Fruit fly (Drosophila melanogaster) whole organism, embryonic: ENCODE data around the gene wit.

Experiments used
- Ada2b ChIP-seq: fragments of 200-800 bp; sonication (Bioruptor generic); IDR thresholded peaks from 2 replicates; pipeline ENCODE4 v1.3.6; 2022; ENCODE audit warnings: missing biosample characterization, missing genetic modification characterization
- Asciz ChIP-seq: fragments of 200-800 bp; sonication (Bioruptor generic); optimal IDR thresholded peaks from 2 replicates; lab custom pipeline; 2017; ENCODE audit warnings: missing biosample characterization, mild to moderate bottlenecking, missing genetic modification characterization, missing genetic modification reagents
- Bteb2 ChIP-seq: fragments of 200-800 bp; sonication (Bioruptor generic); optimal IDR thresholded peaks from 2 replicates; lab custom pipeline; 2016; ENCODE audit warnings: missing biosample characterization, missing genetic modification characterization
- C15 ChIP-seq: fragments of 200-800 bp; sonication (Bioruptor generic); IDR thresholded peaks from 3 replicates; pipeline ENCODE4 v1.3.6; 2022; ENCODE audit warnings: missing biosample characterization, missing genetic modification characterization
- CG1024 ChIP-seq: fragments of 200-800 bp; sonication (Bioruptor generic); IDR thresholded peaks from 2 replicates; pipeline ENCODE4 v1.3.6; 2022; ENCODE audit warnings: missing biosample characterization, missing genetic modification characterization
- CG10321 ChIP-seq: fragments of 200-800 bp; sonication (Bioruptor generic); IDR thresholded peaks from 2 replicates; pipeline ENCODE4 v1.3.6; 2022; ENCODE audit warnings: missing biosample characterization, missing genetic modification characterization
- CG10431 ChIP-seq: fragments of 200-800 bp; sonication (Bioruptor generic); optimal IDR thresholded peaks from 3 replicates; lab custom pipeline; 2018; ENCODE audit warnings: missing biosample characterization, mild to moderate bottlenecking, missing genetic modification characterization
- CG11504 ChIP-seq: fragments of 200-800 bp; sonication (Bioruptor generic); optimal IDR thresholded peaks from 3 replicates; lab custom pipeline; 2019; ENCODE audit warnings: missing biosample characterization, mild to moderate bottlenecking, missing genetic modification characterization, moderate library complexity
- CG11696 ChIP-seq: fragments of 200-800 bp; sonication (Bioruptor generic); IDR thresholded peaks from 2 replicates; pipeline ENCODE4 v1.3.6; 2022; ENCODE audit warnings: missing biosample characterization, missing genetic modification characterization
- CG12071 ChIP-seq: fragments of 200-800 bp; sonication (Bioruptor generic); optimal IDR thresholded peaks from 3 replicates; lab custom pipeline; 2018; ENCODE audit warnings: missing biosample characterization, mild to moderate bottlenecking, missing genetic modification characterization
- CG12219 ChIP-seq: fragments of 200-800 bp; sonication (Bioruptor generic); optimal IDR thresholded peaks from 3 replicates; lab custom pipeline; 2018; ENCODE audit warnings: missing biosample characterization, mild to moderate bottlenecking, missing genetic modification characterization
- CG12942 ChIP-seq: fragments of 200-800 bp; sonication (Bioruptor generic); optimal IDR thresholded peaks from 3 replicates; lab custom pipeline; 2016; ENCODE audit warnings: missing biosample characterization, missing genetic modification characterization
- CG13123 ChIP-seq: fragments of 200-800 bp; sonication (Bioruptor generic); optimal IDR thresholded peaks from 2 replicates; lab custom pipeline; 2016; ENCODE audit warnings: missing biosample characterization, missing genetic modification characterization
- CG17385 ChIP-seq: fragments of 200-800 bp; sonication (Bioruptor generic); optimal IDR thresholded peaks from 3 replicates; lab custom pipeline; 2018; ENCODE audit warnings: missing biosample characterization, mild to moderate bottlenecking, missing genetic modification characterization
- CG18476 ChIP-seq: fragments of 200-800 bp; sonication (Bioruptor generic); optimal IDR thresholded peaks from 2 replicates; lab custom pipeline; 2016; ENCODE audit warnings: missing biosample characterization, mild to moderate bottlenecking, missing genetic modification characterization
- CG3995 ChIP-seq: fragments of 200-800 bp; sonication (Bioruptor generic); optimal IDR thresholded peaks from 3 replicates; lab custom pipeline; 2016; ENCODE audit warnings: missing biosample characterization, missing genetic modification characterization
- CG5953 ChIP-seq: fragments of 200-800 bp; sonication (Bioruptor generic); IDR thresholded peaks from 2 replicates; pipeline ENCODE4 v1.3.6; 2022; ENCODE audit warnings: missing biosample characterization, missing genetic modification characterization
- CG6654 ChIP-seq: fragments of 200-800 bp; sonication (Bioruptor generic); optimal IDR thresholded peaks from 2 replicates; lab custom pipeline; 2017; ENCODE audit warnings: missing biosample characterization, mild to moderate bottlenecking, missing genetic modification characterization
- CG7745 ChIP-seq: fragments of 200-800 bp; sonication (Bioruptor generic); optimal IDR thresholded peaks from 2 replicates; lab custom pipeline; 2018; ENCODE audit warnings: missing biosample characterization, mild to moderate bottlenecking, missing genetic modification characterization, moderate library complexity
- CG7963 ChIP-seq: fragments of 200-800 bp; sonication (Bioruptor generic); IDR thresholded peaks from 3 replicates; pipeline ENCODE4 v1.3.6; 2022; ENCODE audit warnings: missing biosample characterization, missing genetic modification characterization; ENCODE audit not compliant: partially characterized antibody
- CkIIα-i1 ChIP-seq: fragments of 200-800 bp; sonication (Bioruptor generic); IDR thresholded peaks from 2 replicates; pipeline ENCODE4 v1.3.6; 2022; ENCODE audit warnings: missing biosample characterization, missing genetic modification characterization
- Dip2 ChIP-seq: fragments of 200-800 bp; sonication (Bioruptor generic); IDR thresholded peaks from 2 replicates; pipeline ENCODE4 v1.3.6; 2022; ENCODE audit warnings: missing biosample characterization, missing genetic modification characterization
- Dll ChIP-seq: fragments of 200-800 bp; sonication (Bioruptor generic); IDR thresholded peaks from 4 replicates; pipeline ENCODE4 v1.3.6; 2022; ENCODE audit warnings: missing biosample characterization, missing genetic modification characterization; ENCODE audit not compliant: partially characterized antibody
- Fer1 ChIP-seq: fragments of 200-800 bp; sonication (Bioruptor generic); optimal IDR thresholded peaks from 2 replicates; lab custom pipeline; 2017; ENCODE audit warnings: missing biosample characterization, mild to moderate bottlenecking, missing genetic modification characterization
- H2.0 ChIP-seq: fragments of 200-800 bp; sonication (Bioruptor generic); IDR thresholded peaks from 2 replicates; pipeline ENCODE4 v1.3.6; 2022; ENCODE audit warnings: missing biosample characterization, missing genetic modification characterization
- Hr39 ChIP-seq: fragments of >200 bp; optimal IDR thresholded peaks from 2 replicates; lab custom pipeline; 2017
- Rfx ChIP-seq: fragments of 200-800 bp; sonication (Bioruptor generic); IDR thresholded peaks from 2 replicates; pipeline ENCODE4 v1.3.6; 2022; ENCODE audit warnings: missing biosample characterization, missing genetic modification characterization
- Scr ChIP-seq: fragments of 200-800 bp; sonication (Bioruptor generic); IDR thresholded peaks from 2 replicates; pipeline ENCODE4 v1.3.6; 2022; ENCODE audit warnings: missing biosample characterization, missing genetic modification characterization; ENCODE audit not compliant: partially characterized antibody
- Sin3A ChIP-seq: fragments of >200 bp; optimal IDR thresholded peaks from 2 replicates; lab custom pipeline; 2018
- Xbp1 ChIP-seq: fragments of 200-800 bp; sonication (Bioruptor generic); optimal IDR thresholded peaks from 3 replicates; lab custom pipeline; 2016; ENCODE audit warnings: missing biosample characterization, mild to moderate bottlenecking, missing genetic modification characterization
- ac ChIP-seq: fragments of 200-800 bp; sonication (Bioruptor generic); optimal IDR thresholded peaks from 3 replicates; lab custom pipeline; 2017; ENCODE audit warnings: missing biosample characterization, mild to moderate bottlenecking, missing genetic modification characterization
- amos ChIP-seq: fragments of 200-800 bp; sonication (Bioruptor generic); IDR thresholded peaks from 2 replicates; pipeline ENCODE4 v1.3.6; 2022; ENCODE audit warnings: missing biosample characterization, missing genetic modification characterization; ENCODE audit not compliant: partially characterized antibody
- ash1 ChIP-seq: fragments of 200-800 bp; sonication (Bioruptor generic); optimal IDR thresholded peaks from 2 replicates; lab custom pipeline; 2018; ENCODE audit warnings: missing biosample characterization, mild to moderate bottlenecking, missing genetic modification characterization
- btn ChIP-seq: fragments of 200-800 bp; sonication (Bioruptor generic); optimal IDR thresholded peaks from 2 replicates; lab custom pipeline; 2016; ENCODE audit warnings: missing biosample characterization, missing genetic modification characterization
- dpn ChIP-seq, 2 experiments: fragments of 200-800 bp; sonication (Bioruptor generic); optimal IDR thresholded peaks; 3 replicates each; lab custom pipeline; 2016; ENCODE audit warnings: missing biosample characterization in 2 of 2, missing genetic modification characterization in 2 of 2
- fd64A ChIP-seq: fragments of 200-800 bp; sonication (Bioruptor generic); optimal IDR thresholded peaks from 3 replicates; lab custom pipeline; 2018; ENCODE audit warnings: missing biosample characterization, mild to moderate bottlenecking, missing genetic modification characterization
- ftz-f1 ChIP-seq: fragments of 200-800 bp; sonication (Bioruptor generic); optimal IDR thresholded peaks from 2 replicates; lab custom pipeline; 2016; ENCODE audit warnings: missing biosample characterization, missing genetic modification characterization
- gcm2 ChIP-seq: fragments of 200-800 bp; sonication (Bioruptor generic); optimal IDR thresholded peaks from 2 replicates; lab custom pipeline; 2016; ENCODE audit warnings: missing biosample characterization, missing genetic modification characterization
- gro ChIP-seq: fragments of 200-800 bp; sonication (Bioruptor generic); optimal IDR thresholded peaks from 2 replicates; lab custom pipeline; 2016; ENCODE audit warnings: missing biosample characterization, missing genetic modification characterization
- inv ChIP-seq: fragments of 200-800 bp; sonication (Bioruptor generic); IDR thresholded peaks from 2 replicates; pipeline ENCODE4 v1.3.6; 2022; ENCODE audit warnings: missing biosample characterization, missing genetic modification characterization; ENCODE audit not compliant: partially characterized antibody
- kay ChIP-seq: fragments of 200-800 bp; sonication (Bioruptor generic); optimal IDR thresholded peaks from 2 replicates; lab custom pipeline; 2016; ENCODE audit warnings: missing biosample characterization, missing genetic modification characterization
- maf-S ChIP-seq: fragments of 200-800 bp; sonication (Bioruptor generic); optimal IDR thresholded peaks from 2 replicates; lab custom pipeline; 2016; ENCODE audit warnings: missing biosample characterization, missing genetic modification characterization
- pb ChIP-seq: fragments of 200-800 bp; sonication (Bioruptor generic); optimal IDR thresholded peaks from 3 replicates; lab custom pipeline; 2016; ENCODE audit warnings: missing biosample characterization, missing genetic modification characterization
- pfk ChIP-seq: fragments of 200-800 bp; sonication (Bioruptor generic); optimal IDR thresholded peaks from 2 replicates; lab custom pipeline; 2018; ENCODE audit warnings: missing biosample characterization, mild to moderate bottlenecking, missing genetic modification characterization, moderate library complexity
- psq ChIP-seq: fragments of 200-800 bp; sonication (Bioruptor generic); optimal IDR thresholded peaks from 2 replicates; lab custom pipeline; 2017; ENCODE audit warnings: missing biosample characterization, missing genetic modification characterization
- pum ChIP-seq: fragments of 200-800 bp; sonication (Bioruptor generic); optimal IDR thresholded peaks from 2 replicates; lab custom pipeline; 2016; ENCODE audit warnings: missing biosample characterization, missing genetic modification characterization
- tgo ChIP-seq: fragments of 200-800 bp; sonication (Bioruptor generic); IDR thresholded peaks from 3 replicates; pipeline ENCODE4 v1.3.6; 2022; ENCODE audit warnings: missing biosample characterization, missing genetic modification characterization
- vvl ChIP-seq: fragments of 200-800 bp; sonication (Bioruptor generic); IDR thresholded peaks from 2 replicates; pipeline ENCODE4 v1.3.6; 2022; ENCODE audit warnings: missing biosample characterization, missing genetic modification characterization
- zen2 ChIP-seq: fragments of 200-800 bp; sonication (Bioruptor generic); IDR thresholded peaks from 3 replicates; pipeline ENCODE4 v1.3.6; 2022; ENCODE audit warnings: missing biosample characterization, missing genetic modification characterization; ENCODE audit not compliant: partially characterized antibody
- zfh1 ChIP-seq: fragments of 200-800 bp; sonication (Bioruptor generic); IDR thresholded peaks from 3 replicates; pipeline ENCODE4 v1.3.6; 2022; ENCODE audit warnings: missing biosample characterization, missing genetic modification characterization

Gene wit

dm6 chr3L:4102496-4103257 lies 31.2 kb upstream of the wit start, which contains the start of gene CG14995 (continued):
- peak; percentile 39 for TF ChIP-seq CG17385 (GFP tag; lab: Kevin White, UChicago)
- peak; percentile 24 for TF ChIP-seq gro (GFP tag; lab: Kevin White, UChicago)
- TF ChIP-seq Hr39: no peak
- TF ChIP-seq dpn (GFP tag; optimal IDR thresholded peaks at IDR 0.05; lab: Kevin White, UChicago): no peak
- no peak for TF ChIP-seq maf-S
- peak; percentile 61 for TF ChIP-seq CG12071 (GFP tag; lab: Kevin White, UChicago)
- no peak for TF ChIP-seq Bteb2 (GFP tag; lab: Kevin White, UChicago)
- TF ChIP-seq CG18476 (GFP tag; lab: Kevin White, UChicago): no peak
- TF ChIP-seq CG1024 (GFP tag; lab: Robert Waterston, UW): no peak
- no peak for TF ChIP-seq CG6654 (GFP tag; lab: Kevin White, UChicago)
- peak; percentile 92 for TF ChIP-seq psq (GFP tag; lab: Kevin White, UChicago)
- TF ChIP-seq zfh1 (GFP tag; lab: Robert Waterston, UW): no peak
- no peak for TF ChIP-seq CG13123 (GFP tag; lab: Kevin White, UChicago)
- no peak for TF ChIP-seq ash1 (GFP tag; lab: Kevin White, UChicago)
- TF ChIP-seq kay: no peak
- TF ChIP-seq fd64A (GFP tag; lab: Kevin White, UChicago): peak; percentile 51
- no peak for TF ChIP-seq pfk
- no peak for TF ChIP-seq CkIIα-i1 (GFP tag; lab: Robert Waterston, UW)
- no peak for TF ChIP-seq Sin3A (lab: Kevin White, UChicago)
- TF ChIP-seq CG11696: 0 out of 2 replicates have a peak, but pooled peaks have one; percentile 30
- TF ChIP-seq vvl (GFP tag; lab: Robert Waterston, UW): peak; percentile 49; the same call in 1 of the 2 replicates
- TF ChIP-seq btn: no peak
- no peak for TF ChIP-seq CG10431 (GFP tag; lab: Kevin White, UChicago)
- TF ChIP-seq Dll (GFP tag; lab: Robert Waterston, UW): peak; percentile 74
- TF ChIP-seq amos (GFP tag; lab: Robert Waterston, UW): peak; percentile 78; the same call in 1 of the 2 replicates
- TF ChIP-seq CG5953 (GFP tag; lab: Robert Waterston, UW): no peak
- TF ChIP-seq C15: no peak
- TF ChIP-seq CG12219 (GFP tag; lab: Kevin White, UChicago): no peak
- peak; percentile 14 for TF ChIP-seq CG11504
- peak; percentile 67 for TF ChIP-seq Scr (GFP tag; lab: Robert Waterston, UW)
- TF ChIP-seq Asciz (GFP tag; lab: Kevin White, UChicago): no peak
- TF ChIP-seq tgo: no peak
- no peak for TF ChIP-seq H2.0 (GFP tag; lab: Robert Waterston, UW)
- peak; percentile 36; the same call in 1 of the 3 replicates for TF ChIP-seq CG7963 (GFP tag; lab: Robert Waterston, UW)
- no peak for TF ChIP-seq pb (GFP tag; lab: Kevin White, UChicago)
- no peak for TF ChIP-seq Xbp1 (GFP tag; lab: Kevin White, UChicago)
- TF ChIP-seq Dip2 (GFP tag; lab: Robert Waterston, UW): no peak
- no peak for TF ChIP-seq CG12942 (GFP tag; lab: Kevin White, UChicago)
- no peak for TF ChIP-seq Ada2b (GFP tag; lab: Robert Waterston, UW)
- no peak for TF ChIP-seq pum (GFP tag; lab: Kevin White, UChicago)
- peak; percentile 72 for TF ChIP-seq Fer1 (GFP tag; lab: Kevin White, UChicago)
- 0 out of 2 replicates have a peak, but pooled peaks have one; percentile 10 for TF ChIP-seq CG10321 (GFP tag; lab: Robert Waterston, UW)
- no peak for TF ChIP-seq CG7745 (tag; lab: Kevin White, UChicago)
- peak; percentile 31; the same call in 1 of the 2 replicates for TF ChIP-seq inv (GFP tag; lab: Robert Waterston, UW)
- TF ChIP-seq zen2: no peak; the same call in 1 of the 3 replicates
- TF ChIP-seq CG3995: no peak
- TF ChIP-seq Rfx (GFP tag; lab: Robert Waterston, UW): peak; percentile 8; the same call in 1 of the 2 replicates
- TF ChIP-seq ac (GFP tag; lab: Kevin White, UChicago): no peak
- no peak for TF ChIP-seq gcm2 (GFP tag; lab: Kevin White, UChicago)
- TF ChIP-seq ftz-f1 (GFP tag; lab: Kevin White, UChicago): peak; percentile 16
